Fruit fly (Drosophila melanogaster) whole organism, adult: ENCODE data around the gene Rpt4.

Experiments used
- Hr96 ChIP-seq: fragments of 200-800 bp; sonication (Bioruptor generic); optimal IDR thresholded peaks from 2 replicates; lab custom pipeline; 2016; ENCODE audit warnings: missing biosample characterization, missing genetic modification characterization
- cnc ChIP-seq, 2 experiments: fragments of >200 bp; optimal IDR thresholded peaks; 2 replicates each; lab custom pipeline; 2017

dm6 chrX:6334945-6335344 is 43.9 kb upstream of the Rpt4 start:
- TF ChIP-seq cnc (optimal IDR thresholded peaks at IDR 0.05; lab: Kevin White, UChicago) (no peak), Hr96 (GFP tag; lab: Kevin White, UChicago) (no peak)
